Worm (Caenorhabditis elegans): Measurements from ENCODE around the gene nlp-80.

DNA sequence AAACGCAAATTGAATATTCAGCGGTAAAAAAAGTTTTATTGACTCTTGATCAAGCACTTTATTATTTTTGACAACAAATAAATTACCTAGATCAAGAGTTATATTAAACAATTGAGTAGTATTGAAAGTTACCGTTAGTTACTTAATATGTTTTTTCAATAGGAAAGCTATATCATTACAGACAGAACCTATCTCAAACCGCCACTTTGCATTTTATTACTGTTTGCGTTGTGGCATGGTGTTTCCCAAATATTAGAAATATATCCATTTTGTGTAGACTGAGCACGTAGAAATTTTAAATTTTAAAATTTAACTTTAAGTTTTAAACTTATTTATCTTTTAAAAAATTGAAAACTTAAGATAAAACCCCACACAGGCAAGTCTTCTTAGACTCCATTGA, 39.0 kb upstream of the nlp-80 start:
- TF ChIP-seq snpc-4 (tag; optimal IDR thresholded peaks at IDR 0.05) = no peak
- no peak for TF ChIP-seq nhr-28 (tag; optimal IDR thresholded peaks at IDR 0.05)
- TF ChIP-seq lsy-2 (tag; optimal IDR thresholded peaks at IDR 0.05) = no peak
- no peak for TF ChIP-seq unc-39 (tag; optimal IDR thresholded peaks at IDR 0.05)
- no peak for TF ChIP-seq elt-3 (tag; optimal IDR thresholded peaks at IDR 0.05)
- no peak for TF ChIP-seq mep-1 (tag; optimal IDR thresholded peaks at IDR 0.05)
- no peak for TF ChIP-seq nhr-2 (tag; optimal IDR thresholded peaks at IDR 0.05)
- TF ChIP-seq elt-1 (tag; optimal IDR thresholded peaks at IDR 0.05; ENCODE audit: borderline replicate concordance, insufficient read depth) = no peak
- no peak for TF ChIP-seq sem-2 (GFP tag; optimal IDR thresholded peaks at IDR 0.05)
- TF ChIP-seq ces-1 (GFP tag; optimal IDR thresholded peaks at IDR 0.05) = no peak

All from whole organism, mixed stage, embryonic.